Worm (Caenorhabditis elegans): ENCODE measurements around the gene ZK632.9.

- TF ChIP-seq unc-55 (GFP tag; optimal IDR thresholded peaks at IDR 0.05): peak; percentile 11
- TF ChIP-seq crh-2 (tag; optimal IDR thresholded peaks at IDR 0.05): no peak
- TF ChIP-seq ceh-82 (tag; optimal IDR thresholded peaks at IDR 0.05): no peak
- TF ChIP-seq nhr-12 (tag; optimal IDR thresholded peaks at IDR 0.05): no peak
Observed at ce11 chrIII:9825073-9825828, at the start of gene ZK632.9.

Measured in whole organism, L2 larva.